Worm (Caenorhabditis elegans) whole organism, midembryonic: Measurements from ENCODE around the gene R09E10.1.

Source experiments
- T22C8.4 ChIP-seq: fragments of 200-800 bp; sonication (Bioruptor generic); IDR thresholded peaks from 2 replicates; pipeline ENCODE4 v1.3.6; 2022; ENCODE audit warnings: missing genetic modification characterization, missing compliant biosample characterization
- flt-1 ChIP-seq: fragments of 200-800 bp; sonication (Bioruptor generic); IDR thresholded peaks from 2 replicates; pipeline ENCODE4 v1.3.6; 2022; ENCODE audit warnings: missing genetic modification characterization, missing compliant biosample characterization
- med-1 ChIP-seq: sonication (generic microtip); optimal IDR thresholded peaks from 2 replicates; lab custom pipeline; 2017; ENCODE audit warnings: missing genetic modification characterization, mild to moderate bottlenecking, missing compliant biosample characterization, antibody characterized with exemption, missing genetic modification reagents; ENCODE audit not compliant: insufficient read depth
- ztf-23 ChIP-seq: fragments of 200-800 bp; sonication (Bioruptor generic); IDR thresholded peaks from 2 replicates; pipeline ENCODE4 v1.3.6; 2022; ENCODE audit warnings: missing genetic modification reagents, missing genetic modification characterization, missing compliant biosample characterization
- ztf-29 ChIP-seq: fragments of 200-800 bp; sonication (Bioruptor generic); IDR thresholded peaks from 2 replicates; pipeline ENCODE4 v1.3.6; 2022; ENCODE audit warnings: missing genetic modification reagents, missing genetic modification characterization, missing compliant biosample characterization

- no peak for TF ChIP-seq med-1 (GFP tag; lab: Kevin White, UChicago)
- no peak for TF ChIP-seq ztf-29 (GFP tag; lab: Robert Waterston, UW)
- no peak for TF ChIP-seq flt-1 (GFP tag; lab: Robert Waterston, UW)
- no peak for TF ChIP-seq T22C8.4 (GFP tag; lab: Robert Waterston, UW)
- TF ChIP-seq ztf-23: no peak
These were observed 49.2 kb downstream of the R09E10.1 start for ce11 chrIV:10273360-10273759.
